Worm (Caenorhabditis elegans) whole organism, L1 larva: Measurements from ENCODE around the gene F47D12.9.

ENCODE experiments used
- dpl-1 ChIP-seq, 3 experiments: fragments of 150-350 bp in 2 of 3; sonication (generic microtip) in 1 of 3; optimal IDR thresholded peaks; 2 replicates each; lab custom pipeline; 2014 to 2017; ENCODE audit warnings: missing biosample characterization in 3 of 3, missing genetic modification characterization in 3 of 3, missing genetic modification reagents in 3 of 3
- mab-9 ChIP-seq: fragments of 200-800 bp; sonication (Bioruptor generic); IDR thresholded peaks from 2 replicates; pipeline ENCODE4 v1.3.6; 2022; ENCODE audit warnings: missing genetic modification reagents, missing genetic modification characterization, missing compliant biosample characterization
- mef-2 ChIP-seq: fragments of 150-350 bp; optimal IDR thresholded peaks from 2 replicates; lab custom pipeline; 2014; ENCODE audit warnings: missing biosample characterization, missing genetic modification characterization
- nhr-77 ChIP-seq: fragments of 150-350 bp; optimal IDR thresholded peaks from 2 replicates; lab custom pipeline; 2014; ENCODE audit warnings: missing biosample characterization, missing genetic modification characterization
- pqm-1 ChIP-seq: sonication (generic microtip); optimal IDR thresholded peaks from 3 replicates; lab custom pipeline; 2017; ENCODE audit warnings: missing biosample characterization, missing genetic modification characterization

DNA sequence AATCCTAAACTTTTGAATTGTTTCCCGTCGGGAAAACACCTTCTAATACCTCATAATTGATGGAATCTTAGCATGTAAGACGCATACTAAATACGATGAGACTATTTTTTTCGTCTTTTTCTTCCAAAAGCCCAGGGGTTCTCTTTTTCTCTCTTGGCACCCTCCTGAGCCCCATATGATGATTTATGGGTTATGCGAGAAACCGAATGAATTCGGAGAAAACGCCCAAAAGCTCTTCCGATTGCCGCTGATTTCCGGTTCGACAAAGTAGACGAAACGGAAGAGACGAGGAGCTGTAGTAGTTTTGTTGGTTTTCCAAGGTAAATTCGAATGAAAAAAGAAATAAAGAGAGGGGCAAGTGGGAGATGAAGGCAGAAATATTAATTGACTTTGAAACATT is 8.3 kb upstream of the F47D12.9 start:
- no peak for TF ChIP-seq pqm-1 (tag; lab: Kevin White, UChicago)
- TF ChIP-seq nhr-77, result no peak
- no peak for TF ChIP-seq mef-2
- no peak for TF ChIP-seq mab-9 (GFP tag; lab: Robert Waterston, UW)
- TF ChIP-seq dpl-1 (GFP tag; optimal IDR thresholded peaks at IDR 0.05; lab: Kevin White, UChicago), result no peak
